Worm (Caenorhabditis elegans) whole organism, young adult: ENCODE data around the gene sqv-2.
A peak's percentile ranks its signal among the peaks of the same experiment; 100 is the strongest.

Experiments used
- C17E4.6 ChIP-seq: fragments of 200-800 bp; sonication (Bioruptor generic); IDR thresholded peaks from 2 replicates; pipeline ENCODE4 v1.3.6; 2022; ENCODE audit warnings: missing genetic modification reagents, missing genetic modification characterization, missing compliant biosample characterization
- F10E7.11 ChIP-seq: sonication (generic microtip); optimal IDR thresholded peaks from 2 replicates; lab custom pipeline; 2017; ENCODE audit warnings: mild to moderate bottlenecking, missing genetic modification characterization, moderate library complexity, missing compliant biosample characterization
- K12H6.12 ChIP-seq: fragments of 200-800 bp; sonication (Bioruptor generic); optimal IDR thresholded peaks from 2 replicates; lab custom pipeline; 2018; ENCODE audit warnings: mild to moderate bottlenecking, missing genetic modification characterization, missing compliant biosample characterization
- akir-1 ChIP-seq: fragments of 200-800 bp; sonication (Bioruptor generic); optimal IDR thresholded peaks from 2 replicates; lab custom pipeline; 2018; ENCODE audit warnings: mild to moderate bottlenecking, missing genetic modification characterization, moderate library complexity, missing compliant biosample characterization
- ama-1 ChIP-seq, 3 experiments: fragments of 150-350 bp in 1 of 3; sonication (generic microtip) in 2 of 3; optimal IDR thresholded peaks; 2 replicates each; lab custom pipeline; 2014 to 2018; ENCODE audit warnings: missing biosample characterization in 2 of 3, missing genetic modification characterization in 2 of 3, missing genetic modification reagents in 2 of 3
- aptf-2 ChIP-seq: fragments of 200-800 bp; sonication (Bioruptor generic); conservative IDR thresholded peaks from 2 replicates; pipeline ENCODE4 v1.3.6; 2022; ENCODE audit warnings: missing genetic modification reagents, missing genetic modification characterization, missing compliant biosample characterization
- attf-6 ChIP-seq: fragments of 200-800 bp; sonication (Bioruptor generic); IDR thresholded peaks from 2 replicates; pipeline ENCODE4 v1.3.6; 2022; ENCODE audit warnings: missing genetic modification reagents, missing genetic modification characterization, missing compliant biosample characterization
- efl-1 ChIP-seq: fragments of 150-350 bp; optimal IDR thresholded peaks from 2 replicates; lab custom pipeline; 2014; ENCODE audit warnings: missing biosample characterization, missing genetic modification reagents, missing genetic modification characterization
- fkh-3 ChIP-seq: sonication (generic microtip); optimal IDR thresholded peaks from 2 replicates; lab custom pipeline; 2016; ENCODE audit warnings: mild to moderate bottlenecking, missing genetic modification characterization, missing compliant biosample characterization
- hlh-26 ChIP-seq: fragments of 200-800 bp; sonication (Bioruptor generic); conservative IDR thresholded peaks from 2 replicates; pipeline ENCODE4 v1.3.6; 2022; ENCODE audit warnings: missing genetic modification reagents, missing genetic modification characterization, missing compliant biosample characterization
- hmg-1.2 ChIP-seq: fragments of 200-800 bp; sonication (Bioruptor generic); IDR thresholded peaks from 2 replicates; pipeline ENCODE4 v1.3.6; 2022; ENCODE audit warnings: missing genetic modification reagents, missing genetic modification characterization, missing compliant biosample characterization
- hmg-20 ChIP-seq: fragments of 200-800 bp; sonication (Bioruptor generic); IDR thresholded peaks from 2 replicates; pipeline ENCODE4 v1.3.6; 2022; ENCODE audit warnings: missing genetic modification reagents, missing genetic modification characterization, missing compliant biosample characterization
- lin-35 ChIP-seq, 3 experiments: fragments of 150-350 bp in 2 of 3; sonication (generic microtip) in 1 of 3; optimal IDR thresholded peaks; 2 replicates each; lab custom pipeline; 2014 to 2018; ENCODE audit warnings: missing biosample characterization in 3 of 3, missing genetic modification characterization in 3 of 3, missing genetic modification reagents in 3 of 3
- madf-3 ChIP-seq: fragments of 200-800 bp; sonication (Bioruptor generic); IDR thresholded peaks from 2 replicates; pipeline ENCODE4 v1.3.6; 2022; ENCODE audit warnings: missing genetic modification reagents, missing genetic modification characterization, missing compliant biosample characterization
- nfya-2 ChIP-seq: fragments of 200-800 bp; sonication (Bioruptor generic); IDR thresholded peaks from 2 replicates; pipeline ENCODE4 v1.3.6; 2022; ENCODE audit warnings: missing genetic modification reagents, missing genetic modification characterization, missing compliant biosample characterization
- repo-1 ChIP-seq: sonication (generic microtip); optimal IDR thresholded peaks from 2 replicates; lab custom pipeline; 2017; ENCODE audit warnings: mild to moderate bottlenecking, missing genetic modification characterization, missing compliant biosample characterization
- snpc-1.1 ChIP-seq: sonication (generic microtip); optimal IDR thresholded peaks from 2 replicates; lab custom pipeline; 2017; ENCODE audit warnings: missing genetic modification characterization, mild to moderate bottlenecking, missing compliant biosample characterization, antibody characterized with exemption, moderate library complexity, missing genotype, missing genetic modification reagents; ENCODE audit not compliant: insufficient read depth
- snpc-1.3 ChIP-seq: sonication (generic microtip); optimal IDR thresholded peaks from 2 replicates; lab custom pipeline; 2017; ENCODE audit warnings: missing genetic modification characterization, mild to moderate bottlenecking, missing compliant biosample characterization, antibody characterized with exemption, moderate library complexity, missing genotype, missing genetic modification reagents; ENCODE audit not compliant: insufficient read depth
- tbp1 ChIP-seq: fragments of 200-800 bp; sonication (Bioruptor generic); optimal IDR thresholded peaks from 2 replicates; lab custom pipeline; 2018; ENCODE audit warnings: mild to moderate bottlenecking, missing genetic modification characterization, missing compliant biosample characterization
- zfh-2 ChIP-seq: fragments of 200-800 bp; sonication (Bioruptor generic); conservative IDR thresholded peaks from 2 replicates; pipeline ENCODE4 v1.3.6; 2022; ENCODE audit warnings: missing genetic modification reagents, missing genetic modification characterization, missing compliant biosample characterization
- ztf-22 ChIP-seq: fragments of 200-800 bp; sonication (Bioruptor generic); optimal IDR thresholded peaks from 2 replicates; lab custom pipeline; 2018; ENCODE audit warnings: mild to moderate bottlenecking, missing genetic modification characterization, moderate library complexity, missing compliant biosample characterization
- ztf-25 ChIP-seq: fragments of 200-800 bp; sonication (Bioruptor generic); IDR thresholded peaks from 2 replicates; pipeline ENCODE4 v1.3.6; 2022; ENCODE audit warnings: missing genetic modification reagents, missing genetic modification characterization, missing compliant biosample characterization
- ztf-26 ChIP-seq: sonication (generic microtip); optimal IDR thresholded peaks from 2 replicates; lab custom pipeline; 2017; ENCODE audit warnings: missing genetic modification characterization, missing compliant biosample characterization
- ztf-28 ChIP-seq: fragments of 200-800 bp; sonication (Bioruptor generic); IDR thresholded peaks from 2 replicates; pipeline ENCODE4 v1.3.6; 2022; ENCODE audit warnings: missing genetic modification reagents, missing genetic modification characterization, missing compliant biosample characterization

sqv-2 gene

ce11 chrII:2937852-2938251, 43.7 kb upstream of the sqv-2 start, which contains the start of gene irld-65:
irld-65 (minus strand) TSS chrII:2937952.
- no peak for TF ChIP-seq K12H6.12 (tag; lab: Kevin White, UChicago)

DNA sequence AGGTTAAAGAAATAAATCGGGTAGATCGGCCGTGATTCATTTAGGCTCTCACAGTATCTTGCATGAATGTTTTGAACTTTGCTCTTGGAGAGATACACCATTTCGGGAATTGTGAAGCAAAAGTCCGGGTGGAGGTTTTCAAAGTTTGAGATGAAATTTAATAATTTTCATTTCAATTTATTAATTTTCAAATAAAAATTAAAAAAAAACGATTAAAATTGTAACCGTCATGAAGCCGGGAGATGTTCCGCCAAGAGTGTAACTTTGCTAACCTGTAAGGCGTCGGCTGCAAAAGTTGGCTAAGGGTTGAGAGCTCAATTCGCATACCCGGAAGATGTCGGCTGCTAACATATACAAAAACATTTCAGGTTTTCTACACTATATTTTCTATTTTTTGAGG, 40.2 kb upstream of the sqv-2 start, which contains the start of gene irld-67:
irld-67 (minus strand) TSS at position 101 of the 400 bp plus-strand sequence.
- no peak for TF ChIP-seq C17E4.6 (GFP tag; lab: Robert Waterston, UW)
- TF ChIP-seq attf-6 (GFP tag; lab: Robert Waterston, UW), result no peak
- no peak for TF ChIP-seq lin-35 (GFP tag; optimal IDR thresholded peaks at IDR 0.05; lab: Kevin White, UChicago)
- no peak for TF ChIP-seq hmg-20 (GFP tag; lab: Robert Waterston, UW)
- no peak for TF ChIP-seq madf-3 (GFP tag; lab: Robert Waterston, UW)
- no peak for TF ChIP-seq ztf-25 (GFP tag; lab: Robert Waterston, UW)
- TF ChIP-seq fkh-3 (tag; lab: Kevin White, UChicago), result no peak
- TF ChIP-seq snpc-1.3 (tag; lab: Kevin White, UChicago), result no peak
- TF ChIP-seq akir-1 (GFP tag; lab: Kevin White, UChicago), result no peak
- no peak for TF ChIP-seq hmg-1.2
- TF ChIP-seq hlh-26, result no peak

ce11 chrII:2931564-2931963, 37.4 kb upstream of the sqv-2 start:
- TF ChIP-seq aptf-2 (GFP tag; lab: Robert Waterston, UW) (no peak), zfh-2 (GFP tag; lab: Robert Waterston, UW) (peak; percentile 62; the same call in 1 of the 2 replicates)
- TF ChIP-seq, all 124 proteins: peak for 1

DNA sequence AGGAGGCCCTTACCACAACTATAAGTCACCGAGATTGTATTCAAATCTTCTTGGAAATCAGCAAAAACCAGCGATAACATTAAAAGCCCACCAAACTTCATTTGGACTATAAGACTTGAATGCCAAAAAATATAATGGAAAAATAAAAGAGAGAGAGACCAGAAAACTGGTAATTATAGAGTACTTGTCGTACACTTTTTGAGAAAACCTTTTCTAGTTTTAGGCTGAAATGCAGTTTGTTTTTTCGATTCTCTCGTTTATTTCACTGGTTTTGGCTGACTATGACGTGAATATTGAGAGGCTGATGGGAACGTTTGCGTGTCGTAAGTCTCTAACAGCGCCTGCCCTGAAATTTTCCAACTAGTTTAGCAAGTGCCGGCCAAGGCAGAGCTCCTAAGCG, 36.3 kb upstream of the sqv-2 start, which contains the start of the genes irld-64 and irld-63:
irld-64 (minus strand) TSS at position 101 of the 400 bp plus-strand sequence.
irld-63 (plus strand) TSS at position 230 of the 400 bp plus-strand sequence.
- TF ChIP-seq ztf-22 (GFP tag; lab: Kevin White, UChicago) (no peak), F10E7.11 (no peak), tbp1 (GFP tag; lab: Kevin White, UChicago) (no peak), ama-1 (optimal IDR thresholded peaks at IDR 0.05; lab: Kevin White, UChicago) (no peak), ama-1 (GFP tag; optimal IDR thresholded peaks at IDR 0.05; lab: Kevin White, UChicago) (no peak), aptf-2 (GFP tag; lab: Robert Waterston, UW) (no peak), C17E4.6 (GFP tag; lab: Robert Waterston, UW) (no peak)

ce11 chrII:2929846-2930245, 35.7 kb upstream of the sqv-2 start:
- TF ChIP-seq efl-1 (GFP tag; lab: Kevin White, UChicago) (no peak), snpc-1.1 (tag; lab: Kevin White, UChicago) (peak; percentile 54), zfh-2 (GFP tag; lab: Robert Waterston, UW) (peak; percentile 81), ztf-26 (tag; lab: Kevin White, UChicago) (no peak), ztf-28 (GFP tag; lab: Robert Waterston, UW) (0 out of 2 replicates have a peak, but pooled peaks have one; percentile 10), repo-1 (no peak)

DNA sequence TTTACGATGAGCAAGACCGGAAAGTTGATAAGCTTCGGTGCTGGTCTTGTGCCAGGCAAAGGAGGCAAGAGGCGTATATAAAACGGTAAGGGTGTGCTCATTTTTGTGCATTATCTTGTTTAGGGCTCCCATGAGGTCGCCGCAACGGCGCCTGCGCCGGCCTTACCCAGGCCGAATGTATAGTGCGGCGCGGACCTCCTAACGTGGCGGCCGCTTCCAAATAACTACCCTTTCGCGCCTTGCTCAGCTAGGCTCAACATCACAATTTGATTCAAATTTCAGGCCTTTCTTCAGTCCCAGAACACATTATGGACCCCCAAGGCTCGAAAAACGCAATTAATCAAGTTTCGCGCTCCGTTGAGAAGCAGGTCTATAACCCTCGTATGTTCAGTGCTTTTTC, 33.3 kb upstream of the sqv-2 start, which contains the start of the genes ZK355.3 and ZK355.8:
ZK355.3 (minus strand) TSS at position 101 of the 400 bp plus-strand sequence.
ZK355.8 (plus strand) TSS at position 272 of the 400 bp plus-strand sequence.
- TF ChIP-seq zfh-2 (GFP tag; lab: Robert Waterston, UW), result peak; percentile 49
- TF ChIP-seq nfya-2 (GFP tag; lab: Robert Waterston, UW), result no peak
- TF ChIP-seq, all 124 proteins: peak for 1
